Worm (Caenorhabditis elegans) whole organism, L1 larva: ENCODE data around the gene F53F8.7.

ENCODE experiments used
- C04F5.9 ChIP-seq: sonication (generic microtip); optimal IDR thresholded peaks from 2 replicates; lab custom pipeline; 2016; ENCODE audit warnings: missing genetic modification characterization, missing compliant biosample characterization
- C16A3.4 ChIP-seq: fragments of 150-350 bp; optimal IDR thresholded peaks from 2 replicates; lab custom pipeline; 2014; ENCODE audit warnings: missing biosample characterization, missing genetic modification characterization
- Y116A8C.19 ChIP-seq: sonication (generic microtip); optimal IDR thresholded peaks from 2 replicates; lab custom pipeline; 2016; ENCODE audit warnings: missing compliant biosample characterization, missing genetic modification characterization, borderline replicate concordance
- aha-1 ChIP-seq: fragments of 150-350 bp; optimal IDR thresholded peaks from 2 replicates; lab custom pipeline; 2014; ENCODE audit warnings: missing biosample characterization, missing genetic modification characterization
- alr-1 ChIP-seq: fragments of 200-800 bp; sonication (Bioruptor generic); optimal IDR thresholded peaks from 2 replicates; lab custom pipeline; 2018; ENCODE audit warnings: borderline replicate concordance, mild to moderate bottlenecking, missing genetic modification characterization, missing compliant biosample characterization
- aly-2 ChIP-seq: fragments of 150-350 bp; optimal IDR thresholded peaks from 2 replicates; lab custom pipeline; 2014; ENCODE audit warnings: missing biosample characterization, missing genetic modification characterization
- ama-1 ChIP-seq: fragments of 150-350 bp; optimal IDR thresholded peaks from 2 replicates; lab custom pipeline; 2014
- ceh-63 ChIP-seq: fragments of 200-800 bp; sonication (Bioruptor generic); optimal IDR thresholded peaks from 2 replicates; lab custom pipeline; 2018; ENCODE audit warnings: mild to moderate bottlenecking, missing genetic modification characterization, missing compliant biosample characterization
- ceh-8 ChIP-seq: fragments of 200-800 bp; sonication (Bioruptor generic); optimal IDR thresholded peaks from 2 replicates; lab custom pipeline; 2018; ENCODE audit warnings: mild to moderate bottlenecking, missing genetic modification characterization, moderate library complexity, missing compliant biosample characterization
- ceh-88 ChIP-seq: fragments of 200-800 bp; sonication (Bioruptor generic); IDR thresholded peaks from 2 replicates; pipeline ENCODE4 v1.3.6; 2022; ENCODE audit warnings: missing genetic modification characterization, missing compliant biosample characterization
- ceh-90 ChIP-seq: sonication (generic microtip); optimal IDR thresholded peaks from 2 replicates; lab custom pipeline; 2016; ENCODE audit warnings: missing genetic modification characterization, missing compliant biosample characterization
- dpl-1 ChIP-seq, 3 experiments: fragments of 150-350 bp in 2 of 3; sonication (generic microtip) in 1 of 3; optimal IDR thresholded peaks; 2 replicates each; lab custom pipeline; 2014 to 2017; ENCODE audit warnings: missing biosample characterization in 3 of 3, missing genetic modification characterization in 3 of 3, missing genetic modification reagents in 3 of 3
- dsc-1 ChIP-seq: sonication (generic microtip); optimal IDR thresholded peaks from 2 replicates; lab custom pipeline; 2016; ENCODE audit warnings: mild to moderate bottlenecking, missing genetic modification characterization, missing compliant biosample characterization
- efl-3 ChIP-seq: fragments of 200-800 bp; sonication (Bioruptor generic); optimal IDR thresholded peaks from 2 replicates; lab custom pipeline; 2018; ENCODE audit warnings: mild to moderate bottlenecking, missing genetic modification characterization, missing compliant biosample characterization
- egl-13 ChIP-seq: sonication (generic microtip); optimal IDR thresholded peaks from 2 replicates; lab custom pipeline; 2016; ENCODE audit warnings: missing genotype, missing genetic modification reagents, missing genetic modification characterization, missing compliant biosample characterization
- egl-27 ChIP-seq, 2 experiments: fragments of 150-350 bp in 1 of 2; sonication (generic microtip); optimal IDR thresholded peaks; 3 replicates each; lab custom pipeline; 2017 to 2018; ENCODE audit warnings: missing biosample characterization in 2 of 2, missing genetic modification characterization in 2 of 2, missing genetic modification reagents in 2 of 2
- elt-3 ChIP-seq, 6 experiments: fragments of 150-350 bp in 1 of 6; sonication (generic microtip); optimal IDR thresholded peaks; 2 replicates each; lab custom pipeline; 2017 to 2018; ENCODE audit warnings: missing biosample characterization in 6 of 6, missing genetic modification characterization in 6 of 6, inconsistent platforms in 1 of 6
- fkh-4 ChIP-seq: sonication (generic microtip); optimal IDR thresholded peaks from 2 replicates; lab custom pipeline; 2016; ENCODE audit warnings: missing compliant biosample characterization, missing genetic modification characterization, borderline replicate concordance
- grh-1 ChIP-seq: fragments of 200-800 bp; sonication (Bioruptor generic); IDR thresholded peaks from 2 replicates; pipeline ENCODE4 v1.3.6; 2022; ENCODE audit warnings: missing genetic modification reagents, missing genetic modification characterization, missing compliant biosample characterization
- hlh-17 ChIP-seq: fragments of 200-800 bp; sonication (Bioruptor generic); optimal IDR thresholded peaks from 2 replicates; lab custom pipeline; 2018; ENCODE audit warnings: missing genetic modification characterization, mild to moderate bottlenecking, missing compliant biosample characterization, moderate library complexity, borderline replicate concordance
- hlh-4 ChIP-seq: sonication (generic microtip); optimal IDR thresholded peaks from 2 replicates; lab custom pipeline; 2016; ENCODE audit warnings: mild to moderate bottlenecking, missing genetic modification characterization, missing compliant biosample characterization
- hpl-2 ChIP-seq: fragments of 150-350 bp; optimal IDR thresholded peaks from 2 replicates; lab custom pipeline; 2014; ENCODE audit warnings: missing biosample characterization, missing genetic modification reagents, missing genetic modification characterization
- lin-13 ChIP-seq: fragments of 150-350 bp; optimal IDR thresholded peaks from 2 replicates; lab custom pipeline; 2014; ENCODE audit warnings: missing biosample characterization, missing genetic modification reagents, missing genetic modification characterization
- lin-14 ChIP-seq: fragments of 200-800 bp; sonication (Bioruptor generic); optimal IDR thresholded peaks from 2 replicates; lab custom pipeline; 2018; ENCODE audit warnings: mild to moderate bottlenecking, missing genetic modification characterization, moderate library complexity, missing compliant biosample characterization
- lin-15B ChIP-seq: fragments of 150-350 bp; sonication (generic microtip); optimal IDR thresholded peaks from 3 replicates; lab custom pipeline; 2014; ENCODE audit warnings: missing biosample characterization, missing genetic modification characterization
- lin-35 ChIP-seq, 2 experiments: fragments of 150-350 bp; optimal IDR thresholded peaks; 2 replicates each; lab custom pipeline; 2014; ENCODE audit warnings: missing biosample characterization in 2 of 2, missing genetic modification characterization in 2 of 2, missing genetic modification reagents in 2 of 2
- lir-3 ChIP-seq: sonication (generic microtip); optimal IDR thresholded peaks from 2 replicates; lab custom pipeline; 2016; ENCODE audit warnings: mild to moderate bottlenecking, missing genetic modification characterization, moderate library complexity, missing compliant biosample characterization; ENCODE audit not compliant: poor library complexity
- mab-9 ChIP-seq: fragments of 200-800 bp; sonication (Bioruptor generic); IDR thresholded peaks from 2 replicates; pipeline ENCODE4 v1.3.6; 2022; ENCODE audit warnings: missing genetic modification reagents, missing genetic modification characterization, missing compliant biosample characterization
- mef-2 ChIP-seq: fragments of 150-350 bp; optimal IDR thresholded peaks from 2 replicates; lab custom pipeline; 2014; ENCODE audit warnings: missing biosample characterization, missing genetic modification characterization
- mep-1 ChIP-seq: fragments of 150-350 bp; optimal IDR thresholded peaks from 2 replicates; lab custom pipeline; 2014; ENCODE audit warnings: missing biosample characterization, missing genetic modification characterization
- nhr-12 ChIP-seq: sonication (generic microtip); optimal IDR thresholded peaks from 2 replicates; lab custom pipeline; 2017; ENCODE audit warnings: missing biosample characterization, missing genetic modification characterization
- nhr-19 ChIP-seq: fragments of 200-800 bp; sonication (Bioruptor generic); conservative IDR thresholded peaks from 2 replicates; pipeline ENCODE4 v1.3.6; 2022; ENCODE audit warnings: missing genetic modification characterization, missing compliant biosample characterization
- nhr-20 ChIP-seq: sonication (generic microtip); optimal IDR thresholded peaks from 2 replicates; lab custom pipeline; 2016; ENCODE audit warnings: mild to moderate bottlenecking, missing genetic modification characterization, missing compliant biosample characterization
- nhr-237 ChIP-seq: fragments of 150-350 bp; optimal IDR thresholded peaks from 2 replicates; lab custom pipeline; 2014; ENCODE audit warnings: missing biosample characterization, missing genetic modification characterization
- nhr-71 ChIP-seq: sonication (generic microtip); optimal IDR thresholded peaks from 2 replicates; lab custom pipeline; 2016; ENCODE audit warnings: mild to moderate bottlenecking, missing genetic modification characterization, moderate library complexity, missing compliant biosample characterization
- nhr-77 ChIP-seq: fragments of 150-350 bp; optimal IDR thresholded peaks from 2 replicates; lab custom pipeline; 2014; ENCODE audit warnings: missing biosample characterization, missing genetic modification characterization
- nhr-84 ChIP-seq: sonication (generic microtip); optimal IDR thresholded peaks from 2 replicates; lab custom pipeline; 2017; ENCODE audit warnings: missing biosample characterization, missing genetic modification characterization
- nhr-85 ChIP-seq: sonication (generic microtip); peaks from one replicate; lab custom pipeline; 2016; ENCODE audit warnings: missing genetic modification characterization, inconsistent platforms, missing compliant biosample characterization
- nhr-90 ChIP-seq: sonication (generic microtip); optimal IDR thresholded peaks from 2 replicates; lab custom pipeline; 2016; ENCODE audit warnings: mild to moderate bottlenecking, missing genetic modification characterization, missing compliant biosample characterization; ENCODE audit not compliant: poor library complexity
- pag-3 ChIP-seq: sonication (generic microtip); optimal IDR thresholded peaks from 2 replicates; lab custom pipeline; 2017; ENCODE audit warnings: missing genetic modification characterization, mild to moderate bottlenecking, missing compliant biosample characterization, antibody characterized with exemption, borderline replicate concordance; ENCODE audit not compliant: insufficient read depth
- pax-3 ChIP-seq: fragments of 200-800 bp; sonication (Bioruptor generic); optimal IDR thresholded peaks from 2 replicates; lab custom pipeline; 2018; ENCODE audit warnings: mild to moderate bottlenecking, missing genetic modification characterization, moderate library complexity, missing compliant biosample characterization
- pqm-1 ChIP-seq: sonication (generic microtip); optimal IDR thresholded peaks from 3 replicates; lab custom pipeline; 2017; ENCODE audit warnings: missing biosample characterization, missing genetic modification characterization
- snu-23 ChIP-seq: sonication (generic microtip); optimal IDR thresholded peaks from 2 replicates; lab custom pipeline; 2016; ENCODE audit warnings: missing genetic modification characterization, missing compliant biosample characterization
- sptf-1 ChIP-seq: fragments of 150-350 bp; optimal IDR thresholded peaks from 2 replicates; lab custom pipeline; 2014; ENCODE audit warnings: missing biosample characterization, missing genetic modification characterization
- sup-37 ChIP-seq: fragments of 200-800 bp; sonication (Bioruptor generic); optimal IDR thresholded peaks from 2 replicates; lab custom pipeline; 2018; ENCODE audit warnings: mild to moderate bottlenecking, missing genetic modification characterization, missing compliant biosample characterization
- tlp-1 ChIP-seq: fragments of 150-350 bp; optimal IDR thresholded peaks from 2 replicates; lab custom pipeline; 2014; ENCODE audit warnings: missing biosample characterization, missing genetic modification characterization
- unc-130 ChIP-seq: fragments of 150-350 bp; optimal IDR thresholded peaks from 2 replicates; lab custom pipeline; 2017; ENCODE audit warnings: missing biosample characterization, missing genetic modification characterization, inconsistent platforms
- unc-98 ChIP-seq: fragments of 200-800 bp; sonication (Bioruptor generic); IDR thresholded peaks from 2 replicates; pipeline ENCODE4 v1.3.6; 2022; ENCODE audit warnings: missing genetic modification characterization, missing compliant biosample characterization
- xbp-1 ChIP-seq: sonication (generic microtip); optimal IDR thresholded peaks from 2 replicates; lab custom pipeline; 2016; ENCODE audit warnings: missing genetic modification characterization, missing compliant biosample characterization
- zag-1 ChIP-seq: fragments of 150-350 bp; optimal IDR thresholded peaks from 2 replicates; lab custom pipeline; 2014; ENCODE audit warnings: missing biosample characterization, missing genetic modification characterization
- zip-4 ChIP-seq: fragments of 200-800 bp; sonication (Bioruptor generic); optimal IDR thresholded peaks from 2 replicates; lab custom pipeline; 2018; ENCODE audit warnings: mild to moderate bottlenecking, missing genetic modification characterization, moderate library complexity, missing compliant biosample characterization
- ztf-4 ChIP-seq: fragments of 150-350 bp; optimal IDR thresholded peaks from 2 replicates; lab custom pipeline; 2014; ENCODE audit warnings: missing biosample characterization, missing genetic modification characterization

The F53F8.7 gene

ce11 chrV:20712318-20712993 is 14.3 kb upstream of the F53F8.7 start (continued):
- TF ChIP-seq mep-1 (tag; lab: Kevin White, UChicago) (no peak), unc-130 (tag; lab: Kevin White, UChicago) (peak; percentile 9), lin-13 (GFP tag; lab: Kevin White, UChicago) (no peak), mab-9 (GFP tag; lab: Robert Waterston, UW) (no peak), Y116A8C.19 (no peak), fkh-4 (tag; lab: Kevin White, UChicago) (no peak), pax-3 (tag; lab: Kevin White, UChicago) (no peak), grh-1 (no peak), unc-98 (GFP tag; lab: Robert Waterston, UW) (no peak), aly-2 (tag; lab: Kevin White, UChicago) (no peak), nhr-85 (peak; percentile 65), nhr-90 (tag; lab: Kevin White, UChicago) (peak; percentile 54), tlp-1 (no peak), C16A3.4 (tag; lab: Kevin White, UChicago) (no peak), aha-1 (tag; lab: Kevin White, UChicago) (peak; percentile 40), zag-1 (tag; lab: Kevin White, UChicago) (no peak), zip-4 (GFP tag; lab: Kevin White, UChicago) (no peak), hlh-4 (tag; lab: Kevin White, UChicago) (no peak), ama-1 (lab: Kevin White, UChicago) (no peak), dsc-1 (no peak), sptf-1 (tag; lab: Kevin White, UChicago) (no peak), hlh-17 (no peak), nhr-77 (tag; lab: Kevin White, UChicago) (no peak), pqm-1 (tag; lab: Kevin White, UChicago) (no peak), pag-3 (tag; lab: Kevin White, UChicago) (no peak), nhr-84 (tag; lab: Kevin White, UChicago) (no peak), lin-15B (no peak), alr-1 (no peak), ztf-4 (tag; lab: Kevin White, UChicago) (no peak), lin-35 (GFP tag; optimal IDR thresholded peaks at IDR 0.05; lab: Kevin White, UChicago) (peak in 1 of 2 experiments; percentile 78), lin-14 (GFP tag; lab: Kevin White, UChicago) (no peak), lir-3 (tag; lab: Kevin White, UChicago) (no peak), C04F5.9 (tag; lab: Kevin White, UChicago) (peak; percentile 10), hpl-2 (GFP tag; lab: Kevin White, UChicago) (no peak), elt-3 (tag; optimal IDR thresholded peaks at IDR 0.05; lab: Kevin White, UChicago) (peak in 2 of 6 experiments; percentile 71 to 77), nhr-71 (tag; lab: Kevin White, UChicago) (peak; percentile 37), sup-37 (GFP tag; lab: Kevin White, UChicago) (no peak), egl-13 (tag; lab: Kevin White, UChicago) (no peak), nhr-20 (peak; percentile 87), nhr-237 (no peak), ceh-90 (no peak), egl-27 (tag; optimal IDR thresholded peaks at IDR 0.05; lab: Kevin White, UChicago) (no peak), mef-2 (tag; lab: Kevin White, UChicago) (no peak), ceh-63 (no peak), nhr-12 (no peak), nhr-19 (peak; percentile 66), snu-23 (GFP tag; lab: Kevin White, UChicago) (no peak), ceh-88 (GFP tag; lab: Robert Waterston, UW) (no peak), dpl-1 (GFP tag; optimal IDR thresholded peaks at IDR 0.05; lab: Kevin White, UChicago) (peak in 1 of 3 experiments; percentile 1), ceh-8 (GFP tag; lab: Kevin White, UChicago) (no peak), xbp-1 (tag; lab: Kevin White, UChicago) (no peak), efl-3 (GFP tag; lab: Kevin White, UChicago) (no peak)
